Fruit fly (Drosophila melanogaster) whole organism, embryonic: ENCODE data around the gene Gdh.

ENCODE experiments used
- CG10209 ChIP-seq: fragments of 200-800 bp; sonication (Bioruptor generic); optimal IDR thresholded peaks from 3 replicates; lab custom pipeline; 2017; ENCODE audit warnings: missing biosample characterization, mild to moderate bottlenecking, missing genetic modification characterization, missing genetic modification reagents
- CG10959 ChIP-seq: fragments of 200-800 bp; sonication (Bioruptor generic); IDR thresholded peaks from 2 replicates; pipeline ENCODE4 v1.3.6; 2022; ENCODE audit warnings: missing biosample characterization, missing genetic modification characterization
- CG12071 ChIP-seq: fragments of 200-800 bp; sonication (Bioruptor generic); optimal IDR thresholded peaks from 3 replicates; lab custom pipeline; 2018; ENCODE audit warnings: missing biosample characterization, mild to moderate bottlenecking, missing genetic modification characterization
- CG12219 ChIP-seq: fragments of 200-800 bp; sonication (Bioruptor generic); optimal IDR thresholded peaks from 3 replicates; lab custom pipeline; 2018; ENCODE audit warnings: missing biosample characterization, mild to moderate bottlenecking, missing genetic modification characterization
- CG12659 ChIP-seq: fragments of 200-800 bp; sonication (Bioruptor generic); optimal IDR thresholded peaks from 3 replicates; lab custom pipeline; 2017; ENCODE audit warnings: mild to moderate bottlenecking, missing biosample characterization, missing genetic modification reagents, missing genetic modification characterization
- CG14965 ChIP-seq: fragments of 200-800 bp; sonication (Bioruptor generic); optimal IDR thresholded peaks from 2 replicates; lab custom pipeline; 2016; ENCODE audit warnings: missing biosample characterization, missing genetic modification characterization, borderline replicate concordance
- CG16815 ChIP-seq: fragments of 200-800 bp; sonication (Bioruptor generic); optimal IDR thresholded peaks from 3 replicates; lab custom pipeline; 2017; ENCODE audit warnings: missing biosample characterization, mild to moderate bottlenecking, missing genetic modification characterization
- CG17359 ChIP-seq: fragments of 200-800 bp; sonication (Bioruptor generic); optimal IDR thresholded peaks from 3 replicates; lab custom pipeline; 2018; ENCODE audit warnings: missing biosample characterization, mild to moderate bottlenecking, missing genetic modification characterization, moderate library complexity
- CG17385 ChIP-seq: fragments of 200-800 bp; sonication (Bioruptor generic); optimal IDR thresholded peaks from 3 replicates; lab custom pipeline; 2018; ENCODE audit warnings: missing biosample characterization, mild to moderate bottlenecking, missing genetic modification characterization
- CG18011 ChIP-seq: fragments of 200-800 bp; sonication (Bioruptor generic); optimal IDR thresholded peaks from 2 replicates; lab custom pipeline; 2017; ENCODE audit warnings: missing biosample characterization, missing genetic modification characterization, mild to moderate bottlenecking, moderate library complexity, missing genotype
- CG2202 ChIP-seq: fragments of 200-800 bp; sonication (Bioruptor generic); optimal IDR thresholded peaks from 2 replicates; lab custom pipeline; 2018; ENCODE audit warnings: missing biosample characterization, mild to moderate bottlenecking, missing genetic modification characterization
- CG2678 ChIP-seq: fragments of 200-800 bp; sonication (Bioruptor generic); optimal IDR thresholded peaks from 3 replicates; lab custom pipeline; 2019; ENCODE audit warnings: missing biosample characterization, mild to moderate bottlenecking, missing genetic modification characterization, moderate library complexity
- CG3847 ChIP-seq: fragments of 200-800 bp; sonication (Bioruptor generic); IDR thresholded peaks from 2 replicates; pipeline ENCODE4 v1.3.6; 2022; ENCODE audit warnings: missing biosample characterization, missing genetic modification characterization
- CG4617 ChIP-seq: fragments of 200-800 bp; sonication (Bioruptor generic); optimal IDR thresholded peaks from 3 replicates; lab custom pipeline; 2016; ENCODE audit warnings: missing biosample characterization, missing genetic modification characterization, borderline replicate concordance
- CG7357 ChIP-seq: fragments of 200-800 bp; sonication (Bioruptor generic); IDR thresholded peaks from 3 replicates; pipeline ENCODE4 v1.3.6; 2022; ENCODE audit warnings: missing biosample characterization, missing genetic modification characterization
- Ets65A ChIP-seq: fragments of 200-800 bp; sonication (Bioruptor generic); peaks from one replicate; lab custom pipeline; 2016; ENCODE audit warnings: missing biosample characterization, missing genetic modification characterization
- Ets97D ChIP-seq: fragments of 200-800 bp; sonication (Bioruptor generic); optimal IDR thresholded peaks from 3 replicates; lab custom pipeline; 2016; ENCODE audit warnings: missing biosample characterization, missing genetic modification characterization
- Fer3 ChIP-seq: fragments of 200-800 bp; sonication (Bioruptor generic); optimal IDR thresholded peaks from 2 replicates; lab custom pipeline; 2018; ENCODE audit warnings: missing biosample characterization, mild to moderate bottlenecking, missing genetic modification characterization, moderate library complexity
- HLHmδ ChIP-seq: fragments of 200-800 bp; sonication (Bioruptor generic); optimal IDR thresholded peaks from 2 replicates; lab custom pipeline; 2018; ENCODE audit warnings: missing biosample characterization, mild to moderate bottlenecking, missing genetic modification characterization, moderate library complexity
- HmgZ ChIP-seq: fragments of 200-800 bp; sonication (Bioruptor generic); optimal IDR thresholded peaks from 2 replicates; lab custom pipeline; 2018; ENCODE audit warnings: missing biosample characterization, mild to moderate bottlenecking, missing genetic modification characterization
- Hr78 ChIP-seq, 2 experiments: fragments of 200-800 bp in 1 of 2; fragments of >200 bp in 1 of 2; sonication (Bioruptor generic) in 1 of 2; optimal IDR thresholded peaks; 2 replicates each; lab custom pipeline; 2017 to 2019; ENCODE audit warnings: missing biosample characterization in 2 of 2, missing genetic modification characterization in 2 of 2, mild to moderate bottlenecking in 1 of 2, moderate library complexity in 1 of 2
- Hsf ChIP-seq: fragments of 200-800 bp; sonication (Bioruptor generic); optimal IDR thresholded peaks from 3 replicates; lab custom pipeline; 2016; ENCODE audit warnings: missing biosample characterization, missing genetic modification characterization
- Lim3 ChIP-seq: fragments of 200-800 bp; sonication (Bioruptor generic); IDR thresholded peaks from 2 replicates; pipeline ENCODE4 v1.3.6; 2022; ENCODE audit warnings: missing biosample characterization, missing genetic modification characterization
- MTF-1 ChIP-seq: fragments of 200-800 bp; sonication (Bioruptor generic); optimal IDR thresholded peaks from 2 replicates; lab custom pipeline; 2018; ENCODE audit warnings: missing biosample characterization, mild to moderate bottlenecking, missing genetic modification characterization, borderline replicate concordance
- Oli ChIP-seq: fragments of 200-800 bp; sonication (Bioruptor generic); optimal IDR thresholded peaks from 2 replicates; lab custom pipeline; 2018; ENCODE audit warnings: missing biosample characterization, mild to moderate bottlenecking, missing genetic modification characterization, moderate library complexity
- Pdp1 ChIP-seq, 2 experiments: fragments of 200-800 bp; sonication (Bioruptor generic); optimal IDR thresholded peaks; 3 replicates each; lab custom pipeline; 2016; ENCODE audit warnings: missing biosample characterization in 2 of 2, missing genetic modification characterization in 2 of 2, mild to moderate bottlenecking in 1 of 2, moderate library complexity in 1 of 2
- Ptx1 ChIP-seq: fragments of 200-800 bp; sonication (Bioruptor generic); IDR thresholded peaks from 2 replicates; pipeline ENCODE4 v1.3.6; 2022; ENCODE audit warnings: missing biosample characterization, missing genetic modification characterization
- Sin3A ChIP-seq: fragments of >200 bp; optimal IDR thresholded peaks from 2 replicates; lab custom pipeline; 2018
- Sox100B ChIP-seq: fragments of 200-800 bp; sonication (Bioruptor generic); optimal IDR thresholded peaks from 3 replicates; lab custom pipeline; 2018; ENCODE audit warnings: missing biosample characterization, mild to moderate bottlenecking, missing genetic modification characterization
- Xbp1 ChIP-seq: fragments of 200-800 bp; sonication (Bioruptor generic); optimal IDR thresholded peaks from 3 replicates; lab custom pipeline; 2016; ENCODE audit warnings: missing biosample characterization, mild to moderate bottlenecking, missing genetic modification characterization
- YL-1 ChIP-seq: fragments of 200-800 bp; sonication (Bioruptor generic); optimal IDR thresholded peaks from 3 replicates; lab custom pipeline; 2017; ENCODE audit warnings: missing biosample characterization, mild to moderate bottlenecking, missing genetic modification characterization
- btn ChIP-seq: fragments of 200-800 bp; sonication (Bioruptor generic); optimal IDR thresholded peaks from 2 replicates; lab custom pipeline; 2016; ENCODE audit warnings: missing biosample characterization, missing genetic modification characterization
- cg ChIP-seq: fragments of 200-800 bp; sonication (Bioruptor generic); optimal IDR thresholded peaks from 3 replicates; lab custom pipeline; 2019; ENCODE audit warnings: missing biosample characterization, mild to moderate bottlenecking, missing genetic modification characterization, moderate library complexity
- da ChIP-seq: fragments of 200-800 bp; sonication (Bioruptor generic); optimal IDR thresholded peaks from 2 replicates; lab custom pipeline; 2016; ENCODE audit warnings: missing biosample characterization, missing genetic modification characterization
- eve ChIP-seq, 2 experiments: fragments of >200 bp; optimal IDR thresholded peaks; 2 replicates each; lab custom pipeline; 2017; ENCODE audit warnings: missing biosample characterization in 2 of 2, missing genetic modification characterization in 2 of 2
- gfzf ChIP-seq: fragments of 200-800 bp; sonication (Bioruptor generic); optimal IDR thresholded peaks from 2 replicates; lab custom pipeline; 2016; ENCODE audit warnings: missing biosample characterization, mild to moderate bottlenecking, missing genetic modification characterization, moderate library complexity
- hkb ChIP-seq, 2 experiments: fragments of 200-800 bp in 1 of 2; fragments of >200 bp in 1 of 2; sonication (Bioruptor generic) in 1 of 2; IDR thresholded peaks in 1 of 2; optimal IDR thresholded peaks in 1 of 2; 2 replicates each; pipeline versions ENCODE4 v1.3.6 to Lab custom; 2017 to 2022; ENCODE audit warnings: missing biosample characterization in 1 of 2, missing genetic modification characterization in 1 of 2
- klu ChIP-seq: fragments of 200-800 bp; sonication (Bioruptor generic); IDR thresholded peaks from 2 replicates; pipeline ENCODE4 v1.3.6; 2022; ENCODE audit warnings: missing biosample characterization, missing genetic modification characterization
- lab ChIP-seq: fragments of 200-800 bp; sonication (Bioruptor generic); optimal IDR thresholded peaks from 3 replicates; lab custom pipeline; 2017; ENCODE audit warnings: missing biosample characterization, missing genetic modification characterization, mild to moderate bottlenecking, moderate library complexity, missing genetic modification reagents
- lbe ChIP-seq: fragments of 200-800 bp; sonication (Bioruptor generic); optimal IDR thresholded peaks from 2 replicates; lab custom pipeline; 2016; ENCODE audit warnings: missing biosample characterization, mild to moderate bottlenecking, missing genetic modification characterization
- oc ChIP-seq: fragments of 200-800 bp; sonication (Bioruptor generic); optimal IDR thresholded peaks from 2 replicates; lab custom pipeline; 2018; ENCODE audit warnings: missing biosample characterization, mild to moderate bottlenecking, missing genetic modification characterization, moderate library complexity
- pho ChIP-seq: fragments of 200-800 bp; sonication (Bioruptor generic); optimal IDR thresholded peaks from 2 replicates; lab custom pipeline; 2016; ENCODE audit warnings: missing biosample characterization, missing genetic modification characterization
- salm ChIP-seq: fragments of 200-800 bp; sonication (Bioruptor generic); optimal IDR thresholded peaks from 2 replicates; lab custom pipeline; 2018; ENCODE audit warnings: missing biosample characterization, mild to moderate bottlenecking, missing genetic modification characterization
- sc ChIP-seq, 3 experiments: fragments of >200 bp in 2 of 3; fragments of 200-800 bp in 1 of 3; sonication (Bioruptor generic) in 1 of 3; optimal IDR thresholded peaks; 2 replicates in 2 of 3; 3 replicates in 1 of 3; lab custom pipeline; 2017; ENCODE audit warnings: mild to moderate bottlenecking in 1 of 3, missing biosample characterization in 1 of 3, missing genetic modification characterization in 1 of 3, missing genetic modification reagents in 1 of 3
- sisA ChIP-seq: fragments of 200-800 bp; sonication (Bioruptor generic); IDR thresholded peaks from 2 replicates; pipeline ENCODE4 v1.3.6; 2022; ENCODE audit warnings: missing biosample characterization, missing genetic modification characterization
- sr ChIP-seq: fragments of 200-800 bp; sonication (Bioruptor generic); IDR thresholded peaks from 3 replicates; pipeline ENCODE4 v1.3.6; 2022; ENCODE audit warnings: missing biosample characterization, missing genetic modification characterization

The Gdh gene

DNA sequence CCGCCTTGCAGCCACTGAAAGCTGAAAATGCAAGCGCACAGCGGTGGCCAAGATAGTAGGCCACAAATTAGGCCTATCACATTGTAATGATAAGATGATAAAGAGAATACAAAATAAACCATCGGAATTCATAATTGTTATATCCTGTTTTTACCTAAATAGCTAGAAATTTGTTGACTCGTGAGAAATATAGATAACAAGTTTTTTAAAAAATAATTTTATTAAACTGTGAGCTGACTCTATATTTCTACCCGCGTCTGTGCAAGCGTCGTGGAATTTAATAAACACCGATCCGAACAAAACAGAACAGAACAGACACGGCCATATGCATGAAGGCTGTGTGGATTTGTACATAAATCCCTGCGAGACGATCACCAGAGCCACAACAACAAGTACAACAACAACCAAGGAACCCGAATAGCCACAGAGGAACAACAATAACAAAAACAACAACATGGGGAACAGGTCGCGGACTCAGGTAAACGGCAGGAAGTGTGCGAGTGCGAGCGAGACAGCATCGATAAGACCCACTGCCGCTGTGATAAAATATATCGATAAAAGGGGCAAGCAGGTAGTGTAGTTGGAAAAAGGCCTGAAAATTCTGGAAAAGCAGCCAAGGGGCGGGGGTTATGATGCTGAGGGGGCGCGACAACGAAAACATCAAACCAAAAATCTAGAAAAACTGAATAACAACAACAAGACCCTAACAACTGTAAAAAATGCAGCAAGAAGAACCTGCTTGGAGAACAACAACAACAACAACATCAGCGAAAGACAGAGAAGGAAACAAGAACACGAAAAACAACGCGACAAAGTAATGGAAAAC, 56.4 kb downstream of the Gdh start (continued):
- TF ChIP-seq Hr78 (GFP tag; optimal IDR thresholded peaks at IDR 0.05; lab: Kevin White, UChicago) (peak in 1 of 2 experiments; percentile 75), Xbp1 (GFP tag; lab: Kevin White, UChicago) (peak; percentile 83), eve (GFP tag; optimal IDR thresholded peaks at IDR 0.05; lab: Kevin White, UChicago) (peak; percentile 48 to 94), CG12659 (GFP tag; lab: Kevin White, UChicago) (peak; percentile 70), sisA (GFP tag; lab: Robert Waterston, UW) (peak; percentile 83), klu (GFP tag; lab: Robert Waterston, UW) (peak; percentile 9; the same call in 1 of the 2 replicates), CG12219 (peak; percentile 84), MTF-1 (GFP tag; lab: Kevin White, UChicago) (peak; percentile 66), pho (GFP tag; lab: Kevin White, UChicago) (peak; percentile 54), sc (optimal IDR thresholded peaks at IDR 0.05; lab: Kevin White, UChicago) (no peak), sc (GFP tag; optimal IDR thresholded peaks at IDR 0.05; lab: Kevin White, UChicago) (peak; percentile 85), Ets65A (GFP tag; lab: Kevin White, UChicago) (peak; percentile 90), hkb (optimal IDR thresholded peaks at IDR 0.05; lab: Kevin White, UChicago) (no peak), hkb (GFP tag; IDR thresholded peaks at IDR 0.05; lab: Robert Waterston, UW) (peak; percentile 87), Ptx1 (GFP tag; lab: Robert Waterston, UW) (peak; percentile 83), HLHmδ (GFP tag; lab: Kevin White, UChicago) (no peak), salm (tag; lab: Kevin White, UChicago) (peak; percentile 80), Hsf (GFP tag; lab: Kevin White, UChicago) (peak; percentile 84), Ets97D (peak; percentile 37), Pdp1 (GFP tag; optimal IDR thresholded peaks at IDR 0.05; lab: Kevin White, UChicago) (peak; percentile 67 to 79), CG2678 (tag; lab: Kevin White, UChicago) (peak; percentile 89), YL-1 (GFP tag; lab: Kevin White, UChicago) (peak; percentile 25), CG10959 (GFP tag; lab: Robert Waterston, UW) (peak; percentile 85), CG16815 (GFP tag; lab: Kevin White, UChicago) (peak; percentile 83), CG3847 (GFP tag; lab: Robert Waterston, UW) (peak; percentile 49), Sox100B (peak; percentile 91), lbe (GFP tag; lab: Kevin White, UChicago) (peak; percentile 91), CG4617 (GFP tag; lab: Kevin White, UChicago) (peak; percentile 37), da (no peak), btn (GFP tag; lab: Kevin White, UChicago) (peak; percentile 63), lab (GFP tag; lab: Kevin White, UChicago) (peak; percentile 74), CG18011 (GFP tag; lab: Kevin White, UChicago) (peak; percentile 13), CG12071 (GFP tag; lab: Kevin White, UChicago) (peak; percentile 42), CG14965 (GFP tag; lab: Kevin White, UChicago) (no peak), Lim3 (GFP tag; lab: Robert Waterston, UW) (no peak), CG7357 (peak; percentile 62; the same call in 2 of the 3 replicates), CG2202 (peak; percentile 90), CG17385 (GFP tag; lab: Kevin White, UChicago) (peak; percentile 83), Oli (tag; lab: Kevin White, UChicago) (peak; percentile 90), Sin3A (lab: Kevin White, UChicago) (no peak), Fer3 (tag; lab: Kevin White, UChicago) (peak; percentile 67), oc (tag; lab: Kevin White, UChicago) (peak; percentile 81), cg (GFP tag; lab: Kevin White, UChicago) (no peak), gfzf (GFP tag; lab: Kevin White, UChicago) (no peak), sr (no peak; the same call in 2 of the 3 replicates), CG17359 (tag; lab: Kevin White, UChicago) (peak; percentile 86), HmgZ (tag; lab: Kevin White, UChicago) (peak; percentile 59), CG10209 (peak; percentile 84)
